Fruit fly (Drosophila melanogaster): Measurements from ENCODE around the gene CG6833.
A peak's percentile ranks its signal among the peaks of the same experiment; 100 is the strongest.

The CG6833 gene

dm6 chr3L:14053073-14053643 lies 2.2 kb downstream of the CG6833 start, which contains the start of the genes CG13484 and Frl (continued):
- TF ChIP-seq esn (GFP tag; optimal IDR thresholded peaks at IDR 0.05) (peak; percentile 40), CG6854 (GFP tag; optimal IDR thresholded peaks at IDR 0.05) (peak; percentile 78), acj6 (GFP tag; optimal IDR thresholded peaks at IDR 0.05) (no peak), Met (GFP tag; optimal IDR thresholded peaks at IDR 0.05) (no peak), net (GFP tag; optimal IDR thresholded peaks at IDR 0.05) (no peak), CG9139 (GFP tag; optimal IDR thresholded peaks at IDR 0.05) (peak; percentile 48), Blimp-1 (GFP tag; optimal IDR thresholded peaks at IDR 0.05) (no peak), Gug (GFP tag; IDR thresholded peaks at IDR 0.05) (no peak; the same call in 1 of the 2 replicates), svp (GFP tag) (no peak), CG34406 (GFP tag; optimal IDR thresholded peaks at IDR 0.05) (no peak), ss (GFP tag; optimal IDR thresholded peaks at IDR 0.05) (peak; percentile 52 to 69), CG7368 (GFP tag; optimal IDR thresholded peaks at IDR 0.05) (no peak), Eip93F (GFP tag; optimal IDR thresholded peaks at IDR 0.05) (no peak), Lpt (GFP tag; optimal IDR thresholded peaks at IDR 0.05) (peak; percentile 27), CG11294 (GFP tag; IDR thresholded peaks at IDR 0.05) (no peak), eg (GFP tag; IDR thresholded peaks at IDR 0.05) (peak; percentile 44; the same call in 1 of the 3 replicates), dsx (GFP tag; optimal IDR thresholded peaks at IDR 0.05; ENCODE audit: poor library complexity, severe bottlenecking) (peak; percentile 72), CG11762 (GFP tag; optimal IDR thresholded peaks at IDR 0.05; ENCODE audit: insufficient read depth) (no peak), CG10631 (GFP tag; optimal IDR thresholded peaks at IDR 0.05) (no peak), CG3032 (tag; optimal IDR thresholded peaks at IDR 0.05) (peak; percentile 20), topi (GFP tag; optimal IDR thresholded peaks at IDR 0.05) (peak; percentile 47), cyc (GFP tag; optimal IDR thresholded peaks at IDR 0.05) (peak; percentile 27), CG1621 (tag; optimal IDR thresholded peaks at IDR 0.05) (peak; percentile 36), CG11902 (GFP tag; optimal IDR thresholded peaks at IDR 0.05) (no peak), CG4318 (GFP tag; optimal IDR thresholded peaks at IDR 0.05) (no peak), CG10669 (GFP tag; optimal IDR thresholded peaks at IDR 0.05) (no peak), spab (GFP tag; optimal IDR thresholded peaks at IDR 0.05) (no peak), Sox15 (GFP tag; optimal IDR thresholded peaks at IDR 0.05) (no peak)

- TF ChIP-seq spab (GFP tag; optimal IDR thresholded peaks at IDR 0.05): no peak
- no peak for TF ChIP-seq Eip93F (GFP tag; optimal IDR thresholded peaks at IDR 0.05)
- TF ChIP-seq Sox15 (GFP tag; optimal IDR thresholded peaks at IDR 0.05): no peak
Measured at dm6 chr3L:14053806-14054205, 2.8 kb downstream of the CG6833 start.

dm6 chr3L:14055260-14055696 lies 4.3 kb downstream of the CG6833 start:
- TF ChIP-seq CG3032 (tag; optimal IDR thresholded peaks at IDR 0.05): peak; percentile 30
- no peak for TF ChIP-seq dac (GFP tag; optimal IDR thresholded peaks at IDR 0.05)
- no peak for TF ChIP-seq eg (GFP tag; IDR thresholded peaks at IDR 0.05)
- peak; percentile 74 for TF ChIP-seq Sox102F (GFP tag; optimal IDR thresholded peaks at IDR 0.05)
- no peak for TF ChIP-seq CG1621 (tag; optimal IDR thresholded peaks at IDR 0.05)
- peak; percentile 56 for TF ChIP-seq CG3919 (GFP tag; optimal IDR thresholded peaks at IDR 0.05)
- TF ChIP-seq pdm3 (GFP tag; optimal IDR thresholded peaks at IDR 0.05): peak; percentile 52
- TF ChIP-seq achi (GFP tag; optimal IDR thresholded peaks at IDR 0.05): peak; percentile 55
- TF ChIP-seq vri (GFP tag; optimal IDR thresholded peaks at IDR 0.05): peak; percentile 27
- no peak for TF ChIP-seq spab (GFP tag; optimal IDR thresholded peaks at IDR 0.05)
- peak; percentile 15 for TF ChIP-seq CG8319 (GFP tag; optimal IDR thresholded peaks at IDR 0.05)
- TF ChIP-seq esn (GFP tag; optimal IDR thresholded peaks at IDR 0.05): peak; percentile 77
- TF ChIP-seq salr (GFP tag; optimal IDR thresholded peaks at IDR 0.05): no peak
- TF ChIP-seq CG6163 (GFP tag; IDR thresholded peaks at IDR 0.05): no peak
- peak; percentile 67 for TF ChIP-seq topi (GFP tag; optimal IDR thresholded peaks at IDR 0.05)
- TF ChIP-seq CG11294 (GFP tag; IDR thresholded peaks at IDR 0.05): no peak
- TF ChIP-seq acj6 (GFP tag; optimal IDR thresholded peaks at IDR 0.05): peak; percentile 60
- peak; percentile 72 for TF ChIP-seq Sox14 (GFP tag; optimal IDR thresholded peaks at IDR 0.05)
- no peak for TF ChIP-seq CG6854 (GFP tag; optimal IDR thresholded peaks at IDR 0.05)
- TF ChIP-seq CG6276 (GFP tag; optimal IDR thresholded peaks at IDR 0.05): no peak
- TF ChIP-seq OdsH (GFP tag; optimal IDR thresholded peaks at IDR 0.05): peak; percentile 47
- TF ChIP-seq CG8632 (GFP tag; optimal IDR thresholded peaks at IDR 0.05): peak; percentile 52
- TF ChIP-seq Blimp-1 (GFP tag; optimal IDR thresholded peaks at IDR 0.05): no peak
- no peak for TF ChIP-seq dsx (GFP tag; optimal IDR thresholded peaks at IDR 0.05; ENCODE audit: poor library complexity, severe bottlenecking)
- peak; percentile 66 for TF ChIP-seq Eip78C (GFP tag)
- TF ChIP-seq net (GFP tag; optimal IDR thresholded peaks at IDR 0.05): peak; percentile 27
- TF ChIP-seq CG10669 (GFP tag; optimal IDR thresholded peaks at IDR 0.05): no peak
- TF ChIP-seq svp (GFP tag): peak; percentile 88
- peak; percentile 58 for TF ChIP-seq Eip75B (GFP tag; optimal IDR thresholded peaks at IDR 0.05)
- TF ChIP-seq Smox (GFP tag; optimal IDR thresholded peaks at IDR 0.05): peak; percentile 64
- no peak for TF ChIP-seq CG4318 (GFP tag; optimal IDR thresholded peaks at IDR 0.05)
- TF ChIP-seq fd85E (GFP tag; optimal IDR thresholded peaks at IDR 0.05): no peak
